Worm (Caenorhabditis elegans) whole organism, early embryonic: ENCODE results near the gene ZK228.13.
"Not testable (repeated sequence)": the region's sequence is repeated elsewhere in the genome, so short reads cannot be mapped to it uniquely, and the experiment has no call there.

Experiments used
- B0310.2 ChIP-seq: sonication (generic microtip); optimal IDR thresholded peaks from 2 replicates; lab custom pipeline; 2016; ENCODE audit warnings: mild to moderate bottlenecking, missing genetic modification characterization, missing compliant biosample characterization
- F13C5.2 ChIP-seq: sonication (generic microtip); optimal IDR thresholded peaks from 2 replicates; lab custom pipeline; 2017; ENCODE audit warnings: mild to moderate bottlenecking, missing genetic modification characterization, inconsistent platforms, missing compliant biosample characterization
- aly-1 ChIP-seq: sonication (generic microtip); optimal IDR thresholded peaks from 2 replicates; lab custom pipeline; 2016; ENCODE audit warnings: missing genetic modification characterization, missing compliant biosample characterization
- ama-1 ChIP-seq: fragments of 150-350 bp; optimal IDR thresholded peaks from 2 replicates; lab custom pipeline; 2014
- ceh-13 ChIP-seq: fragments of 200-800 bp; sonication (Bioruptor generic); optimal IDR thresholded peaks from 2 replicates; lab custom pipeline; 2018; ENCODE audit warnings: mild to moderate bottlenecking, missing genetic modification characterization, missing compliant biosample characterization
- ceh-36 ChIP-seq: sonication (generic microtip); optimal IDR thresholded peaks from 2 replicates; lab custom pipeline; 2016; ENCODE audit warnings: missing genetic modification characterization, inconsistent platforms, missing compliant biosample characterization
- ets-7 ChIP-seq: sonication (generic microtip); optimal IDR thresholded peaks from 2 replicates; lab custom pipeline; 2016; ENCODE audit warnings: missing genotype, missing genetic modification characterization, missing compliant biosample characterization
- flt-1 ChIP-seq: fragments of 200-800 bp; sonication (Bioruptor generic); IDR thresholded peaks from 2 replicates; pipeline ENCODE4 v1.3.6; 2022; ENCODE audit warnings: missing genetic modification characterization, missing compliant biosample characterization
- hmbx-1 ChIP-seq: sonication (generic microtip); optimal IDR thresholded peaks from 2 replicates; lab custom pipeline; 2016; ENCODE audit warnings: mild to moderate bottlenecking, missing genetic modification characterization, missing compliant biosample characterization
- hmg-4 ChIP-seq: fragments of 200-800 bp; sonication (Bioruptor generic); optimal IDR thresholded peaks from 2 replicates; lab custom pipeline; 2018; ENCODE audit warnings: mild to moderate bottlenecking, missing genetic modification characterization, missing compliant biosample characterization
- hnd-1 ChIP-seq: sonication (generic microtip); optimal IDR thresholded peaks from 2 replicates; lab custom pipeline; 2016; ENCODE audit warnings: missing genetic modification characterization, missing compliant biosample characterization
- pes-1 ChIP-seq: fragments of 200-800 bp; sonication (Bioruptor generic); IDR thresholded peaks from 2 replicates; pipeline ENCODE4 v1.3.6; 2022; ENCODE audit warnings: missing genetic modification reagents, missing genetic modification characterization, missing compliant biosample characterization
- scrt-1 ChIP-seq: fragments of 200-800 bp; sonication (Bioruptor generic); IDR thresholded peaks from 2 replicates; pipeline ENCODE4 v1.3.6; 2022; ENCODE audit warnings: missing genetic modification characterization, missing compliant biosample characterization
- sea-1 ChIP-seq: fragments of 200-800 bp; sonication (Bioruptor generic); conservative IDR thresholded peaks from 2 replicates; pipeline ENCODE4 v1.3.6; 2022; ENCODE audit warnings: missing genetic modification characterization, missing compliant biosample characterization
- tbx-11 ChIP-seq: fragments of 200-800 bp; sonication (Bioruptor generic); IDR thresholded peaks from 2 replicates; pipeline ENCODE4 v1.3.6; 2022; ENCODE audit warnings: missing genetic modification characterization, missing compliant biosample characterization
- tbx-37 ChIP-seq: fragments of 200-800 bp; sonication (Bioruptor generic); conservative IDR thresholded peaks from 2 replicates; pipeline ENCODE4 v1.3.6; 2022; ENCODE audit warnings: missing genetic modification reagents, missing genetic modification characterization, missing compliant biosample characterization
- tra-4 ChIP-seq: sonication (generic microtip); optimal IDR thresholded peaks from 2 replicates; lab custom pipeline; 2017; ENCODE audit warnings: missing genetic modification characterization, missing compliant biosample characterization

Gene ZK228.13

DNA sequence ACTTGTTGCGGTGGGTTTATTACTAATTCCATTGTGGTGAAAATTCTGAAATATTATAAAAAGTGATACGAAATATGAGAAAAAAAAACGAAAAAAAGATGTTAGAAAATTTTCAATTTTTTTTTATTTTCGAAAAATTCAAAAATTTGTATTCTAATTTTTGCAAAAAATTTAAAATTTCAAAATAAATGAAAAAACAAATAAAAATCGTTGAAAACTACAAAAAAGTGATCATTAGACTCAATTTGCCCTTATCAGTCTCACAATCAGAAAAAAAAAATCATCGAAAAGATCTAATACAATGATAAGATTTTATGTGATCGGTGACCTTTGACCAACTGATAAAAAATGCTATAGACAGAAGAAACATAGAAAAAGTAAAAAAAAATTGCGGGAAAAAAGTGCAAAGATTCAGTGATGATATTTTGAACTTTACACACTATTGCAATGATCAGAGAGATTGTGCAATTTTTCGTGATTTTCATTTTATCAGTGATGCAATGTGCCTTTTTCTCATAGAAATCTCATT lies 6.7 kb downstream of the ZK228.13 start, which contains the start of gene ZK228.3:
TSS of gene ZK228.3 (minus strand) at position 51 of the 529 bp plus-strand sequence.
- no peak for TF ChIP-seq ceh-36
- no peak for TF ChIP-seq hnd-1 (tag; lab: Kevin White, UChicago)
- no peak for TF ChIP-seq tbx-11 (GFP tag; lab: Robert Waterston, UW)
- no peak for TF ChIP-seq scrt-1
- TF ChIP-seq B0310.2 (tag; lab: Kevin White, UChicago): no peak
- TF ChIP-seq pes-1: no peak
- TF ChIP-seq tra-4 (tag; lab: Kevin White, UChicago): no peak
- no peak for TF ChIP-seq ets-7 (tag; lab: Kevin White, UChicago)
- TF ChIP-seq hmbx-1 (tag; lab: Kevin White, UChicago): no peak
- no peak for TF ChIP-seq tbx-37 (GFP tag; lab: Robert Waterston, UW)
- TF ChIP-seq F13C5.2 (tag; lab: Kevin White, UChicago): no peak
- TF ChIP-seq sea-1 (GFP tag; lab: Robert Waterston, UW): no peak

DNA sequence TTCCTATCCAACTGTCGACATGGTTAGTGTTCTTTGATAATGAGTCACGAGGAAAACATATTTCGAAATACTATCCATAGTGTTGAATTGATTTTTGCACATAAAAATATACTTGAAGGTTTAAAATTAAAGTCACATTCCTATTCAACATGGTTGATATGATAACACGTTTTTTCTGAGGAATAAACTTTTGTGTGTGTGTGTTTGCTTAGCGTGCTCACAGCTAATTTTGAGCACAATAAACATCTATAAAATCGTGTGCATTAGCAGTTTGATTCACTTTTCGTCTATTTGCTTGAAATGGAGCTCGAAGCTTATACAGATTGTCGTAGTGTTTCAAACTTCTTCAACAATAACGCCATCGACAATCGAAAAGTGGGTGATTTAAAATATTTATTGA lies 11.4 kb downstream of the ZK228.13 start, which contains the start of gene ZK228.10:
TSS of gene ZK228.10 (plus strand) at position 301 of the 400 bp plus-strand sequence.
- TF ChIP-seq ceh-36: no peak
- no peak for TF ChIP-seq hmg-4
- no peak for TF ChIP-seq hmbx-1 (tag; lab: Kevin White, UChicago)
- TF ChIP-seq tbx-37 (GFP tag; lab: Robert Waterston, UW): no peak
- TF ChIP-seq hnd-1 (tag; lab: Kevin White, UChicago): no peak
- no peak for TF ChIP-seq tbx-11 (GFP tag; lab: Robert Waterston, UW)
- TF ChIP-seq sea-1 (GFP tag; lab: Robert Waterston, UW): no peak
- TF ChIP-seq ets-7 (tag; lab: Kevin White, UChicago): no peak

DNA sequence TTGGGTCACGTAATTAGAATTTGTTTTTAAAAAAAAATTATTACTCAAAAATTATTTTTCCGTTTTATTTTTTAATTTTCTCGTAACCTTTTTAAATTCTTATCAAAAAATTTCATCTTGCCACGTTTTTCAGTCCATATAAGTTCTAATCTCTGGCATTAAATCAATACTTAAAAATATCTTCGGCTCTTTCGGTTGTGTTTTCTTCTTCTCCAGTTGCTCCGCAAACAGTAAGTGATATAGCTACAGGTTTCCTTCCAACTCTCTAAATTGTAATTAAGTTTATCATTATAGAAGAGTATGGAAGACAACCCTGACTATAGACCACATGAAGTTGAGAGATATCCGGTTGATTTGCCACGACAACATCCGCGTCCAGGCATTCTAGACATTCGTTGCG lies 23.9 kb downstream of the ZK228.13 start, which contains the start of gene ZK228.1:
TSS of gene ZK228.1 (plus strand) at position 301 of the 400 bp plus-strand sequence.
- TF ChIP-seq ceh-36 (no peak), flt-1 (GFP tag; lab: Robert Waterston, UW) (no peak), hnd-1 (tag; lab: Kevin White, UChicago) (no peak), aly-1 (tag; lab: Kevin White, UChicago) (no peak), ama-1 (lab: Kevin White, UChicago) (no peak), pes-1 (no peak), B0310.2 (tag; lab: Kevin White, UChicago) (no peak), tbx-37 (GFP tag; lab: Robert Waterston, UW) (no peak), F13C5.2 (tag; lab: Kevin White, UChicago) (no peak), scrt-1 (no peak), tra-4 (tag; lab: Kevin White, UChicago) (no peak), ets-7 (tag; lab: Kevin White, UChicago) (no peak), tbx-11 (GFP tag; lab: Robert Waterston, UW) (no peak), ceh-13 (GFP tag; lab: Kevin White, UChicago) (no peak)

DNA sequence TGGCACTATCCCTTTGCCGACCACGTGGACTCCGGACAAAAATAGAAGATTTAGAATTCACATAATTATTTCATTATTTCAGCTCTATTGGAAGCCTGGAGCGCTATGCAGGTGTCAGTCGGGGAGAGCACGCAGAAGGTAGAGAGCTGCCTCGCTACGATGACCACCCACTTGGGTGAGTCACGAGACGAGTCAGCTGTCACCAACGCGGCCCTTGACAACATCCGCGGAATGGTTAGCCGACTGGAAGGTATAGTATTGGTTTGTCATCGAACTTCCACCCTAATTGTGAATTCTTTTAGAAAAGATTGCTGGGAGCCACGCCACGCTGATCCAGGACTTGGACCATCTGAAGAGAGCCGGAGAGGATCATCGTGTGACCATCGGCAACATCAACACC lies 28.5 kb downstream of the ZK228.13 start, which contains the start of gene ZK262.9:
TSS of gene ZK262.9 (plus strand) at position 301 of the 400 bp plus-strand sequence.
- not testable (repeated sequence) for TF ChIP-seq hnd-1 (tag; lab: Kevin White, UChicago); tbx-37 (GFP tag; lab: Robert Waterston, UW); F13C5.2 (tag; lab: Kevin White, UChicago)

DNA sequence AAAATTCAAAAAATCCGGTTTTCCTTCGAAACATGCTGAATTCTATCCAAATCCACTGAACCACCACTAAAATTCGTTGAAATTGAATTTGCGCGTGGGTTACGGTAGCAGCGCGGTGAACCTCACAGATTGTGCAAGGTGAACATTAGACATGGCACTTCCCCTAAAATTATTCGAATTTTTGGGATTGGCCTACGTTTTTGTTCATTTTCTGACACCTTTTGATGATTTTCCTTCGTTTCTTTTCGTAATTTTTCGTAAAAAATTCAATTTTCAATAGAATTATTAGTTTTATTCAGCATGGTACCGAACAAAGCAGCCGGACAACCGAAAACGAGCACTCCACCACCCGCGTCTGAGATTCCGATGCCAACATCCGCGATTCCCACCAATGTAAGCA lies 29.9 kb downstream of the ZK228.13 start, which contains the start of gene ZK262.8:
TSS of gene ZK262.8 (plus strand) at position 301 of the 400 bp plus-strand sequence.
- TF ChIP-seq hnd-1 (tag; lab: Kevin White, UChicago): no peak
- TF ChIP-seq scrt-1: no peak
- no peak for TF ChIP-seq hmg-4
- no peak for TF ChIP-seq F13C5.2 (tag; lab: Kevin White, UChicago)
- no peak for TF ChIP-seq B0310.2 (tag; lab: Kevin White, UChicago)
- TF ChIP-seq sea-1 (GFP tag; lab: Robert Waterston, UW): no peak
- no peak for TF ChIP-seq pes-1
- no peak for TF ChIP-seq ceh-36
- no peak for TF ChIP-seq flt-1 (GFP tag; lab: Robert Waterston, UW)
- no peak for TF ChIP-seq ets-7 (tag; lab: Kevin White, UChicago)
- no peak for TF ChIP-seq ceh-13 (GFP tag; lab: Kevin White, UChicago)
- TF ChIP-seq ama-1 (lab: Kevin White, UChicago): no peak
- no peak for TF ChIP-seq hmbx-1 (tag; lab: Kevin White, UChicago)

DNA sequence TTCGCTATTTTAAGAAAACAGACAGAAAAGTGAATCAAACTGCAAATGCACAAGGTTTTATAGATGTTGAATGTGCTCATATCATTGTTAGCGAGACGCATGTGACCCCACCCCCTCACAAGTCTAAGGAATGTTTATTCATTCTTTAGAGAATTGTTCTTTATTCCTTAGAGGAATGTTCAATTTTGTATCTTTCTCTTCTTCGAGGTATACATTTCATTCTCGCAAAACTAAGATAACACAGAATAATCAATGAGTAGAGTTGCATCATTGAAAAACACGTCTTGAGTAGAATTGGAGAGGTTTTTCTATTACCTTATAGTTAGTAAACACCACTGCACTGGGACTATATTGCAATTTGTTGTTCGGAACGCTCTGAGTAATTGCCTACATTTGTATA lies 33.0 kb downstream of the ZK228.13 start, which contains the start of gene ZK262.20:
TSS of gene ZK262.20 (minus strand) at position 101 of the 400 bp plus-strand sequence.
- TF ChIP-seq aly-1 (tag; lab: Kevin White, UChicago): no peak
- TF ChIP-seq tbx-37 (GFP tag; lab: Robert Waterston, UW): no peak

DNA sequence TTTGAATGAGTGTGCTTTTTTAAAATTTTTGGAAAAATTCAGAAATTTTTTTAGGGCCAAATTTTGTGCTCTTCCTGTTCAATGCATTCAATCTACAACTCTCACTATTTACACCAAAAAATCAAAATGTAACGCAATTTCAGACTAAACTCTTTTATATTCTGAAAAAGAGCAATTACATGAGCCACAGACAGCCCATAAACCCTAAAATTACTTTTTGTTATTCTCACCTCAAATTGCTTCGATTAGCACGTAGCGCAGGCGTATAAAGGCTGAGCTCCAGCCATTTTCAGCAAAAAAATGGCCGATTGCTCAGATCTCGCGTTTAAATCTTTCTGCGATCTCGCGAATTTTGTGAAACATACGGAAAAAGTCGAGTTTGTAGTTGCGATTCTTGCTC lies 36.5 kb downstream of the ZK228.13 start, which contains the start of gene srw-82:
TSS of gene srw-82 (plus strand) at position 301 of the 400 bp plus-strand sequence.
- TF ChIP-seq aly-1 (tag; lab: Kevin White, UChicago) (no peak), ets-7 (tag; lab: Kevin White, UChicago) (no peak), ceh-13 (GFP tag; lab: Kevin White, UChicago) (no peak), hnd-1 (tag; lab: Kevin White, UChicago) (no peak), sea-1 (GFP tag; lab: Robert Waterston, UW) (no peak), hmg-4 (no peak)

DNA sequence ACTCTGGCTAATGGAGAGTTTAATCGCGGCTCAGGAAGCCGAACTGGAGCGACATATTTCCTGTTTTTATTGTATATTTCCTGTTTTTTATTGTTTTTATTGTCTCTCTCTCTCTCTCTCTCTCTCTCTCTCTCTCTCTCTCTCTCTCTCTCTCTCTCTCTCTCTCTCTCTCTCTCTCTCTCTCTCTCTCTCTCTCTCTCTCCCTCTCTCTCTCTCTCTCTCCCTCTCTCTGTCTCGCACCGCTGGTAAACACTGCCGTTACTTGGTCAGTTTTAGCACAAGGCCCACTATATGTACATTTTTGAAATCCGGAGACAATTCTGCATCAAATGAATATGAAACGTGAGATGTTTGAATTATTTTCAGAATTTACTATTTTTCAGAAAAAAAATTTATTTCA lies 37.2 kb downstream of the ZK228.13 start:
- TF ChIP-seq tbx-37 (GFP tag; lab: Robert Waterston, UW): no peak
- TF ChIP-seq ceh-13 (GFP tag; lab: Kevin White, UChicago): no peak
- no peak for TF ChIP-seq ama-1 (lab: Kevin White, UChicago)
- TF ChIP-seq tra-4 (tag; lab: Kevin White, UChicago): no peak
- no peak for TF ChIP-seq F13C5.2 (tag; lab: Kevin White, UChicago)
- TF ChIP-seq B0310.2 (tag; lab: Kevin White, UChicago): no peak
